Fruit fly (Drosophila melanogaster) whole organism, wandering third instar larva: ENCODE results near the gene PH4alphaNE1.

Experiments
- Abd-B ChIP-seq: fragments of >200 bp; optimal IDR thresholded peaks from 2 replicates; lab custom pipeline; 2017; ENCODE audit warnings: missing biosample characterization, missing genetic modification characterization
- CG9705 ChIP-seq: fragments of 200-800 bp; sonication (Bioruptor generic); optimal IDR thresholded peaks from 2 replicates; lab custom pipeline; 2018; ENCODE audit warnings: missing biosample characterization, mild to moderate bottlenecking, missing genetic modification characterization
- Hnf4 ChIP-seq: fragments of 200-800 bp; sonication (Bioruptor generic); optimal IDR thresholded peaks from 2 replicates; lab custom pipeline; 2016; ENCODE audit warnings: missing biosample characterization, mild to moderate bottlenecking, missing genetic modification characterization
- N ChIP-seq: fragments of >200 bp; optimal IDR thresholded peaks from 2 replicates; lab custom pipeline; 2018; ENCODE audit warnings: missing biosample characterization, missing external identifiers, missing genetic modification characterization
- psq ChIP-seq: fragments of 200-800 bp; sonication (Bioruptor generic); optimal IDR thresholded peaks from 3 replicates; lab custom pipeline; 2017; ENCODE audit warnings: missing biosample characterization, mild to moderate bottlenecking, missing genetic modification characterization, moderate library complexity
- usp ChIP-seq: fragments of >200 bp; optimal IDR thresholded peaks from 2 replicates; lab custom pipeline; 2017; ENCODE audit warnings: missing biosample characterization, missing genetic modification characterization

DNA sequence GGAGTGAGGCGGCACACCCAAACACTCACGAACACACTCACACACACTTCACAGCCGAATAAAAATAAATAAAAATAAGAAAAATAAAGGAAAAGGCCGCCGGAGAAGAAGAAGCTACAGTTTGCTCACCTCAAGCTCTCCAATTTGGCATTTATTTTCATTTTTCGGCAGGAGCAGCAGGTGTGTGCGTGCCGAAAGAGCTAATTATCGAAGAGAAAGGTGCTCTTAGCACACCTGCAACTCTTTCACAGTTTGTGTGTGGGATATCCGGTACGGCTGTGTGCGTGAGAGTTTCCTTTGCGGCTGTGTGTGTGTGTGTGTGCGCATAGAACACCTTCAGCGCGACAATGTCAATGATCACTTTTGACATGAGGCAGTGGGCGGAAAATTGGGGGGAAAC is 44.8 kb upstream of the PH4alphaNE1 start:
- no peak for TF ChIP-seq usp (GFP tag; lab: Kevin White, UChicago)
- no peak for TF ChIP-seq N (GFP tag; lab: Kevin White, UChicago)
- no peak for TF ChIP-seq CG9705 (GFP tag; lab: Kevin White, UChicago)
- TF ChIP-seq psq, result no peak
- no peak for TF ChIP-seq Abd-B (GFP tag; lab: Kevin White, UChicago)
- TF ChIP-seq Hnf4 (GFP tag; lab: Kevin White, UChicago), result no peak
